Fruit fly (Drosophila melanogaster): ENCODE data around the gene CG43439.

DNA sequence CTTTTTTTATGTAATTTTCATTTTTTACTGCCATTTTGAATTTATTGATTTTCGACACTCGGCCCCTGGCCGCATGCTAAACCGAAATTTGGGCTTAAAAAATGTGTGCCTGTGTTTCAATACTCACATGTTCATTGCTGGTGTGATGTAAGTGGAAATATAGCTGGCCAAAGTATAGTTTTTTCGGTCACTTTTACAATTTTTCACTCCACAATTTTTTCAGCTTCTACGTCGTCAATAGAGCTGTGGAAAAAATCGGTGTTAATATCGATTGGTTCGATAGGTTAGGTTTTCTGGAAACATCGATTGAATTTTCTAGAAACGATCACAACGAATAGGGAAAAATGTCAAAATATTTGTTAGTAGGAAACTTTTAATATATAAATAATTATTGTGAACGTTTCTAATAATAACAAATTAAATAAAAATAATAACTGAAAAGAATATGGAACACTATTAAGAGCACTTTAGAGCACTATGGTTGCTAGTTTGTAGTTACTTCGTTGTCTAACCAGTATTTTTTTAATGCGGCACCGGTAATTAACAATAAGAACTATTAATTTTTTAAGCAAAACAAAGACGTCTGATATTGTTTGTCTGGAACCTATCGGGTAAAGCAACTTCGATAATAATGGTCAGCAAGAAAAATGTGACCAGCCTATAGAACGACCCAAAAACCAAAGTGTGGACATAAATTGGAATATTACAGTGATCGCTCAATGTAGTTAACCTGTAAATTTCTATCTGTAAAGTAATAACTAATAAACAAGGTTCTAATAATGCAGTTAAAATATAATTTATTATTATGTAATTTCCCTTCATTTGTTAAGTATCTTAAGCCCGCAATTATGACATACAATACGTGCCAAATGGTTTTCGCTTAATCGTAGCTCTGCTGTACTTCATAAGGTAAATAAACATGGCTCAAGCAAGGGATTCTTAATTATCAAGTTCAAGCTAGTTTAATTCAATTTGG lies 28.8 kb downstream of the CG43439 start, which contains the start of the genes CG10077 and CG9948:
- TF ChIP-seq pan (optimal IDR thresholded peaks at IDR 0.05), result no peak
- no peak for TF ChIP-seq psq (optimal IDR thresholded peaks at IDR 0.05)
- no peak for TF ChIP-seq Dll (optimal IDR thresholded peaks at IDR 0.05)
- no peak for TF ChIP-seq CG8478 (optimal IDR thresholded peaks at IDR 0.05)
- no peak for TF ChIP-seq EcR (GFP tag; optimal IDR thresholded peaks at IDR 0.05)
- no peak for TF ChIP-seq usp (GFP tag; optimal IDR thresholded peaks at IDR 0.05)

All from whole organism.